ENCODE assay signal across 2 fruit fly cellular contexts in the genomic region with DNA sequence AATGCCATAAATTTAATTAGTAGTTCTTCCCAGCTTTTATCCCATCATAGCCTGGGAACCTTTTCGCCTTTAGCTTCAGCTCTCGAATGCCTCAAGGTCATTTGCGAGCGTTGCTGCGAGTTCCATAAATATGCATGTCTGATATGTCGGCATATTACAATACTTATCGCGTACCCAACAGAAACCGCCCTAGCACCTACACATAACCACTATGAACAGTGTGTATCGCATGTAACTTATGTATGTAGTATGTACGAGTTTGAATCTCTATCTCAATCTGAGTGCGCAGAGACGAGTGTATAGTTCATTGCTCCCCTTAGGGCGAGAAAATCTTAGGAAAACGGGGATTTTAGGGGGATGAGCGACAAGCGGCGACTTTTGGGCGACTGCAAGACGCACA.
TF ChIP-seq lines count a peak whose summit lies in the region.

No protein-coding gene starts in this region.

- TF ChIP-seq CTCF in whole organism, embryonic (GFP tag; optimal IDR thresholded peaks at IDR 0.05; lab: Kevin White, UChicago): no peak

TF ChIP-seq in whole organism, embryonic, 481 proteins besides CTCF, POLR2A, EP300 and RAD21:
- TF ChIP-seq Six4 (GFP tag; optimal IDR thresholded peaks at IDR 0.05; lab: Kevin White, UChicago) (no peak), sens (GFP tag; lab: Kevin White, UChicago) (peak; percentile 31), Med (GFP tag; lab: Kevin White, UChicago) (peak; percentile 51), CG7357 (GFP tag; IDR thresholded peaks at IDR 0.05; lab: Robert Waterston, UW) (no peak), cg (GFP tag; optimal IDR thresholded peaks at IDR 0.05; lab: Kevin White, UChicago) (peak; percentile 33), CG4424 (GFP tag; optimal IDR thresholded peaks at IDR 0.05; lab: Kevin White, UChicago) (no peak), cad (GFP tag; optimal IDR thresholded peaks at IDR 0.05; lab: Kevin White, UChicago) (no peak), seq (GFP tag; IDR thresholded peaks at IDR 0.05; lab: Robert Waterston, UW) (no peak), ttk (GFP tag; IDR thresholded peaks at IDR 0.05; lab: Robert Waterston, UW) (0 out of 2 replicates have a peak, but pooled peaks have one; percentile 26), CG2199 (GFP tag; IDR thresholded peaks at IDR 0.05; lab: Robert Waterston, UW) (0 out of 3 replicates have a peak, but pooled peaks have one; percentile 65), ERR (GFP tag; optimal IDR thresholded peaks at IDR 0.05; lab: Kevin White, UChicago) (no peak), CG10565 (GFP tag; optimal IDR thresholded peaks at IDR 0.05; lab: Kevin White, UChicago) (no peak)

TF ChIP-seq in whole organism, pupa, 21 proteins besides CTCF, POLR2A, EP300 and RAD21:
- TF ChIP-seq fd96Ca (GFP tag; IDR thresholded peaks at IDR 0.05; lab: Robert Waterston, UW) (no peak), EcR (GFP tag; optimal IDR thresholded peaks at IDR 0.05; lab: Kevin White, UChicago) (peak; percentile 90)
